Fruit fly (Drosophila melanogaster) Kc167 (cell line): ENCODE measurements around the gene pigeon.

Experiments
- h ChIP-seq: fragments of >200 bp; optimal IDR thresholded peaks from 3 replicates; lab custom pipeline; 2018; ENCODE audit warnings: missing external identifiers
- insv ChIP-seq: fragments of >200 bp; optimal IDR thresholded peaks from 3 replicates; lab custom pipeline; 2018; ENCODE audit warnings: missing external identifiers
- psq ChIP-seq: fragments of >200 bp; optimal IDR thresholded peaks from 2 replicates; lab custom pipeline; 2017; ENCODE audit warnings: missing external identifiers

DNA sequence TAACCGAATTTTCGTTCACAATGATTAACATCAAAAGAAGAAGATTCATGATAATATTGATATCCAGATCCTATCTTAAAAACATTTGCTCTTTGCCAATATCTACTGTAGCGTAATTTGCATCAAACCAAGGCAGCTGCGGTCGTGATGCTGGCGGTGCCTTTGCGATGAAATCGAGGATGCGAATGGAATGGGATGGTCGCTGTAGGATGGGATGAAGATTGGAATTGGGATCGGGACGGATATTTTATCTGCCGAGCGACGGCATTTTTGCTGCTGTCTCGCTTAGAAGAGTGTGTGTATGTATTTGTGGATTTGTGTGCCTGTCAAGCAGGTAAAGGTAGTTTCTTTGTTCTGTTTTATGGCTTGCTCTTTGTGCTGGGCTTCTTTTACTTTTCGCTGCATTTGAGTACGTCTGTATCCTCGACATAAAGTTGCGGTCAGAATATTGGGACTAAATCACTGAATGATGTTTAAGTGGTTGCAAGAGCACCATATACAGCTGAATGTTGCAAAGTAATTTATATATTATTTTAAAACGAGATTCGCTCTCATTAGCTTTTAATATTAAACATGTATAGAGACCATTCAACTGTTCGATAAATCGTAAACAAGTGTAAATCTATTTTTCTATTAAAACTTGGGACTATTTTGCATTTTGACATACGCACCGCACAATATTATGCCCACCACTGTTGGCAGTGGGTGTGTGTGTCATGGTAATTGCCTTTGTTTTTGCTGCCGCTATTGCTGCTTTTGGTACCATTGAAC lies 23.3 kb upstream of the pigeon start:
- TF ChIP-seq psq (no peak), insv (lab: Kevin White, UChicago) (no peak), h (lab: Kevin White, UChicago) (no peak)
